Fruit fly (Drosophila melanogaster) whole organism, wandering third instar larva: ENCODE data around the gene CG8578.

Source experiments
- Abd-B ChIP-seq: fragments of >200 bp; optimal IDR thresholded peaks from 2 replicates; lab custom pipeline; 2017; ENCODE audit warnings: missing biosample characterization, missing genetic modification characterization
- CG32264 ChIP-seq: fragments of 200-800 bp; sonication (Bioruptor generic); optimal IDR thresholded peaks from 2 replicates; lab custom pipeline; 2016; ENCODE audit warnings: missing biosample characterization, missing genetic modification characterization
- CG9705 ChIP-seq: fragments of 200-800 bp; sonication (Bioruptor generic); optimal IDR thresholded peaks from 2 replicates; lab custom pipeline; 2018; ENCODE audit warnings: missing biosample characterization, mild to moderate bottlenecking, missing genetic modification characterization
- CrebA ChIP-seq: fragments of 200-800 bp; sonication (Bioruptor generic); optimal IDR thresholded peaks from 2 replicates; lab custom pipeline; 2016; ENCODE audit warnings: missing biosample characterization, mild to moderate bottlenecking, missing genetic modification characterization, borderline replicate concordance
- Dfd ChIP-seq: fragments of >200 bp; optimal IDR thresholded peaks from 2 replicates; lab custom pipeline; 2017; ENCODE audit warnings: missing biosample characterization, missing genetic modification characterization
- Dif ChIP-seq: fragments of 200-275, 200-300 bp; sonication (Bioruptor generic); optimal IDR thresholded peaks from 2 replicates; lab custom pipeline; 2018; ENCODE audit warnings: missing biosample characterization, missing genetic modification characterization; ENCODE audit not compliant: partially characterized antibody
- GATAd ChIP-seq: sonication (Bioruptor generic); optimal IDR thresholded peaks from 2 replicates; lab custom pipeline; 2016; ENCODE audit warnings: missing biosample characterization, missing genetic modification characterization
- HLH106 ChIP-seq: fragments of 200-800 bp; optimal IDR thresholded peaks from 3 replicates; lab custom pipeline; 2019; ENCODE audit warnings: missing biosample characterization, mild to moderate bottlenecking, missing genetic modification characterization, moderate library complexity
- Hnf4 ChIP-seq: fragments of 200-800 bp; sonication (Bioruptor generic); optimal IDR thresholded peaks from 2 replicates; lab custom pipeline; 2016; ENCODE audit warnings: missing biosample characterization, mild to moderate bottlenecking, missing genetic modification characterization
- Hr78 ChIP-seq: fragments of >200 bp; optimal IDR thresholded peaks from 2 replicates; lab custom pipeline; 2017; ENCODE audit warnings: missing biosample characterization, missing genetic modification characterization
- Hr83 ChIP-seq: fragments of 200-300 bp; sonication (Bioruptor generic); optimal IDR thresholded peaks from 2 replicates; lab custom pipeline; 2016; ENCODE audit warnings: missing biosample characterization, mild to moderate bottlenecking, missing genetic modification characterization, moderate library complexity; ENCODE audit not compliant: poor library complexity, severe bottlenecking
- Jra ChIP-seq: sonication (Bioruptor generic); optimal IDR thresholded peaks from 2 replicates; lab custom pipeline; 2016; ENCODE audit warnings: missing biosample characterization, missing genetic modification characterization
- Mio ChIP-seq: sonication (Bioruptor generic); optimal IDR thresholded peaks from 2 replicates; lab custom pipeline; 2016; ENCODE audit warnings: missing biosample characterization, missing genetic modification characterization
- Myc ChIP-seq: fragments of >200 bp; optimal IDR thresholded peaks from 2 replicates; lab custom pipeline; 2017
- N ChIP-seq: fragments of >200 bp; optimal IDR thresholded peaks from 2 replicates; lab custom pipeline; 2018; ENCODE audit warnings: missing biosample characterization, missing external identifiers, missing genetic modification characterization
- OdsH ChIP-seq: fragments of 200-800 bp; sonication (Bioruptor generic); optimal IDR thresholded peaks from 2 replicates; lab custom pipeline; 2016; ENCODE audit warnings: missing biosample characterization, mild to moderate bottlenecking, missing genetic modification characterization
- Rel ChIP-seq, 2 experiments: fragments of 200-800 bp; sonication (Bioruptor generic) in 1 of 2; optimal IDR thresholded peaks; 2 replicates in 1 of 2; 3 replicates in 1 of 2; lab custom pipeline; 2016 to 2019; ENCODE audit warnings: mild to moderate bottlenecking in 2 of 2, missing biosample characterization in 2 of 2, missing genetic modification characterization in 2 of 2, moderate library complexity in 1 of 2
- Sp1 ChIP-seq: fragments of 200-800 bp; sonication (Bioruptor generic); optimal IDR thresholded peaks from 3 replicates; lab custom pipeline; 2019; ENCODE audit warnings: missing biosample characterization, mild to moderate bottlenecking, missing genetic modification characterization, moderate library complexity
- Vsx2 ChIP-seq: fragments of 200-300, 225-300 bp; sonication (Bioruptor generic); optimal IDR thresholded peaks from 2 replicates; lab custom pipeline; 2018; ENCODE audit warnings: missing biosample characterization, missing genetic modification characterization; ENCODE audit not compliant: partially characterized antibody
- br ChIP-seq: fragments of 200-800 bp; sonication (Bioruptor generic); optimal IDR thresholded peaks from 2 replicates; lab custom pipeline; 2016; ENCODE audit warnings: missing biosample characterization, missing genetic modification characterization
- brk ChIP-seq: fragments of 200-800 bp; sonication (Bioruptor generic); optimal IDR thresholded peaks from 2 replicates; lab custom pipeline; 2016; ENCODE audit warnings: missing biosample characterization, mild to moderate bottlenecking, missing genetic modification characterization
- dl ChIP-seq, 2 experiments: fragments of 175-275, 200-275 bp in 1 of 2; fragments of 200-275 bp in 1 of 2; sonication (Bioruptor generic); optimal IDR thresholded peaks; lab custom pipeline; 2018; ENCODE audit warnings: mild to moderate bottlenecking in 2 of 2, missing biosample characterization in 2 of 2, missing genetic modification characterization in 2 of 2, moderate library complexity in 2 of 2; ENCODE audit not compliant: partially characterized antibody in 2 of 2, insufficient read depth in 1 of 2
- dmrt93B ChIP-seq: fragments of 200-800 bp; sonication (Bioruptor generic); optimal IDR thresholded peaks from 2 replicates; lab custom pipeline; 2018; ENCODE audit warnings: missing biosample characterization, mild to moderate bottlenecking, missing genetic modification characterization
- dsf ChIP-seq: sonication (Bioruptor generic); optimal IDR thresholded peaks from 2 replicates; lab custom pipeline; 2016; ENCODE audit warnings: missing biosample characterization, missing genetic modification characterization, borderline replicate concordance
- ey ChIP-seq: fragments of 200-800 bp; sonication (Bioruptor generic); optimal IDR thresholded peaks from 2 replicates; lab custom pipeline; 2016; ENCODE audit warnings: missing biosample characterization, missing genetic modification characterization
- foxo ChIP-seq, 2 experiments: fragments of 200-800 bp; sonication (Bioruptor generic); optimal IDR thresholded peaks; 2 replicates in 1 of 2; 3 replicates in 1 of 2; lab custom pipeline; 2016 to 2017; ENCODE audit warnings: missing biosample characterization in 2 of 2, missing genetic modification characterization in 2 of 2
- fru ChIP-seq: fragments of 200-800 bp; sonication (Bioruptor generic); optimal IDR thresholded peaks from 3 replicates; lab custom pipeline; 2016; ENCODE audit warnings: missing biosample characterization, mild to moderate bottlenecking, missing genetic modification characterization
- h ChIP-seq: fragments of 200-800 bp; sonication (Bioruptor generic); optimal IDR thresholded peaks from 3 replicates; lab custom pipeline; 2016; ENCODE audit warnings: missing biosample characterization, mild to moderate bottlenecking, missing genetic modification characterization
- jim ChIP-seq: fragments of 175-275, 200-325 bp; sonication (Bioruptor generic); optimal IDR thresholded peaks from 2 replicates; lab custom pipeline; 2016; ENCODE audit warnings: missing biosample characterization, mild to moderate bottlenecking, missing genetic modification characterization
- lola ChIP-seq: fragments of >200 bp; optimal IDR thresholded peaks from 2 replicates; lab custom pipeline; 2017; ENCODE audit warnings: missing biosample characterization, missing genetic modification characterization
- pan ChIP-seq: fragments of >200 bp; optimal IDR thresholded peaks from 2 replicates; lab custom pipeline; 2017
- psq ChIP-seq: fragments of 200-800 bp; sonication (Bioruptor generic); optimal IDR thresholded peaks from 3 replicates; lab custom pipeline; 2017; ENCODE audit warnings: missing biosample characterization, mild to moderate bottlenecking, missing genetic modification characterization, moderate library complexity
- rgr ChIP-seq: fragments of 200-800 bp; sonication (Bioruptor generic); optimal IDR thresholded peaks from 3 replicates; lab custom pipeline; 2016; ENCODE audit warnings: missing biosample characterization, mild to moderate bottlenecking, missing genetic modification characterization
- sage ChIP-seq: fragments of 200-800 bp; sonication (Bioruptor generic); optimal IDR thresholded peaks from 2 replicates; lab custom pipeline; 2016; ENCODE audit warnings: missing biosample characterization, mild to moderate bottlenecking, missing genetic modification characterization
- sv ChIP-seq: fragments of 200-800 bp; sonication (Bioruptor generic); optimal IDR thresholded peaks from 3 replicates; lab custom pipeline; 2016; ENCODE audit warnings: missing biosample characterization, missing genetic modification characterization
- tai ChIP-seq: sonication (Bioruptor generic); optimal IDR thresholded peaks from 2 replicates; lab custom pipeline; 2016; ENCODE audit warnings: missing biosample characterization, missing genetic modification characterization
- usp ChIP-seq: fragments of >200 bp; optimal IDR thresholded peaks from 2 replicates; lab custom pipeline; 2017; ENCODE audit warnings: missing biosample characterization, missing genetic modification characterization
- woc ChIP-seq: sonication (Bioruptor generic); optimal IDR thresholded peaks from 2 replicates; lab custom pipeline; 2016; ENCODE audit warnings: missing biosample characterization, mild to moderate bottlenecking, missing genetic modification characterization

Gene CG8578

dm6 chrX:15889780-15890608 lies 45.7 kb downstream of the CG8578 start, which contains the start of the genes MSBP and CG15916:
MSBP (minus strand) TSS chrX:15890109.
CG15916 (plus strand) TSS chrX:15890589.
- TF ChIP-seq CrebA (GFP tag; lab: Kevin White, UChicago) (no peak), Hr78 (GFP tag; lab: Kevin White, UChicago) (no peak), HLH106 (tag; lab: Kevin White, UChicago) (peak; percentile 51), dmrt93B (GFP tag; lab: Kevin White, UChicago) (no peak), dl (GFP tag; optimal IDR thresholded peaks at IDR 0.05; lab: Kevin White, UChicago; ENCODE audit: insufficient read depth in 1 of 2, partially characterized antibody in 2 of 2) (no peak), brk (GFP tag; lab: Kevin White, UChicago) (no peak), foxo (GFP tag; optimal IDR thresholded peaks at IDR 0.05; lab: Kevin White, UChicago) (peak in 1 of 2 experiments; percentile 29), Myc (lab: Kevin White, UChicago) (no peak), pan (lab: Kevin White, UChicago) (no peak), woc (GFP tag; lab: Kevin White, UChicago) (peak; percentile 41), N (peak; percentile 74), rgr (GFP tag; lab: Kevin White, UChicago) (peak; percentile 30), Mio (GFP tag; lab: Kevin White, UChicago) (no peak), usp (no peak), OdsH (GFP tag; lab: Kevin White, UChicago) (no peak), GATAd (no peak), h (GFP tag; lab: Kevin White, UChicago) (no peak), lola (GFP tag; lab: Kevin White, UChicago) (no peak), sv (GFP tag; lab: Kevin White, UChicago) (no peak), br (GFP tag; lab: Kevin White, UChicago) (no peak), Abd-B (GFP tag; lab: Kevin White, UChicago) (no peak), CG9705 (no peak), psq (GFP tag; lab: Kevin White, UChicago) (peak; percentile 12), Hnf4 (peak; percentile 17), dsf (GFP tag; lab: Kevin White, UChicago) (no peak), Rel (GFP tag; optimal IDR thresholded peaks at IDR 0.05; lab: Kevin White, UChicago) (no peak), Rel (tag; optimal IDR thresholded peaks at IDR 0.05; lab: Kevin White, UChicago) (no peak), Hr83 (GFP tag; lab: Kevin White, UChicago) (no peak), Dif (GFP tag; lab: Kevin White, UChicago) (no peak), Sp1 (GFP tag; lab: Kevin White, UChicago) (peak; percentile 29), Dfd (no peak), tai (no peak), sage (no peak), CG32264 (GFP tag; lab: Kevin White, UChicago) (no peak), Vsx2 (no peak), fru (GFP tag; lab: Kevin White, UChicago) (peak; percentile 2), ey (GFP tag; lab: Kevin White, UChicago) (peak; percentile 1), Jra (no peak), jim (GFP tag; lab: Kevin White, UChicago) (no peak)

dm6 chrX:15891606-15892345 lies 47.5 kb downstream of the CG8578 start, which contains the start of gene shi:
shi (plus strand) TSS chrX:15892116.
- TF ChIP-seq psq (GFP tag; lab: Kevin White, UChicago) = no peak
- peak; percentile 48 for TF ChIP-seq fru (GFP tag; lab: Kevin White, UChicago)
- TF ChIP-seq h (GFP tag; lab: Kevin White, UChicago) = no peak
- no peak for TF ChIP-seq dl (GFP tag; optimal IDR thresholded peaks at IDR 0.05; lab: Kevin White, UChicago; ENCODE audit: insufficient read depth in 1 of 2, partially characterized antibody in 2 of 2)
- TF ChIP-seq woc (GFP tag; lab: Kevin White, UChicago) = peak; percentile 23
- TF ChIP-seq Hnf4 = peak; percentile 4
- TF ChIP-seq usp = no peak
- TF ChIP-seq Jra = peak; percentile 68
- no peak for TF ChIP-seq CG32264 (GFP tag; lab: Kevin White, UChicago)
- TF ChIP-seq CG9705 = no peak
- no peak for TF ChIP-seq foxo (GFP tag; optimal IDR thresholded peaks at IDR 0.05; lab: Kevin White, UChicago)
- TF ChIP-seq sage = no peak
- TF ChIP-seq N = no peak
- no peak for TF ChIP-seq pan (lab: Kevin White, UChicago)
- TF ChIP-seq brk (GFP tag; lab: Kevin White, UChicago) = peak; percentile 27
- no peak for TF ChIP-seq lola (GFP tag; lab: Kevin White, UChicago)
- TF ChIP-seq sv (GFP tag; lab: Kevin White, UChicago) = no peak
- no peak for TF ChIP-seq jim (GFP tag; lab: Kevin White, UChicago)
- TF ChIP-seq Hr83 (GFP tag; lab: Kevin White, UChicago) = no peak
- TF ChIP-seq OdsH (GFP tag; lab: Kevin White, UChicago) = no peak
- no peak for TF ChIP-seq CrebA (GFP tag; lab: Kevin White, UChicago)
- no peak for TF ChIP-seq Hr78 (GFP tag; lab: Kevin White, UChicago)
